Fruit fly (Drosophila melanogaster) whole organism: ENCODE results near the gene mirr.

Source experiments
- CG8478 ChIP-seq: fragments of >200 bp; optimal IDR thresholded peaks from 2 replicates; lab custom pipeline; 2018; ENCODE audit warnings: inconsistent platforms
- Dll ChIP-seq: fragments of >200 bp; optimal IDR thresholded peaks from 2 replicates; lab custom pipeline; 2017
- EcR ChIP-seq, 2 experiments: fragments of >200 bp; optimal IDR thresholded peaks; 2 replicates each; lab custom pipeline; 2017; ENCODE audit warnings: missing biosample characterization in 2 of 2, missing genetic modification characterization in 2 of 2, missing genetic modification reagents in 2 of 2
- pan ChIP-seq: fragments of >200 bp; optimal IDR thresholded peaks from 2 replicates; lab custom pipeline; 2017
- psq ChIP-seq: fragments of >200 bp; optimal IDR thresholded peaks from 2 replicates; lab custom pipeline; 2017
- usp ChIP-seq: fragments of >200 bp; optimal IDR thresholded peaks from 2 replicates; lab custom pipeline; 2017; ENCODE audit warnings: missing biosample characterization, missing genetic modification characterization, mixed read lengths

DNA sequence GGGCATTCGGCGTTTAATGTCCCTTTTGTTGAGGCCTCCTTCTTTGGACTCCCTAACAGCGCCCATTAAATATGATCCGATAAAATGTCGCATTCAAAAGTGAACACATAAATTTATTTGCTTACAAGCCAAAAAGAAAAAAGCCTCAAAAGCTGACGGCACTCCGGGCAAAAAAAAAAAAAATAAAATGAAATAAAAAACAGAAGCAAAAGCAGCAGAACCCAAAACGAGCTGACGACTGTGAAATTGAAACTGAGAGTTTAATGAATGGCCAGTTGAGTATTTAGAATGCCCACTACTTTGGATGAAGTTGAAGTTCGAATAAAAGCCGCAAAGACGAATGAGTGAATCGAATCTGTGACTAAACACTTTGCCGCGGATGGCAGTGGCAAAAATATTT lies 4.8 kb downstream of the mirr start:
- TF ChIP-seq usp: no peak
- no peak for TF ChIP-seq psq (lab: Kevin White, UChicago)
- no peak for TF ChIP-seq EcR (GFP tag; optimal IDR thresholded peaks at IDR 0.05; lab: Kevin White, UChicago)
- TF ChIP-seq CG8478 (lab: Kevin White, UChicago): no peak
- no peak for TF ChIP-seq Dll (lab: Kevin White, UChicago)
- TF ChIP-seq pan: no peak
